Worm (Caenorhabditis elegans) whole organism, L1 larva: ENCODE data around the gene T19H12.2.
A peak's percentile ranks its signal among the peaks of the same experiment; 100 is the strongest.
"Not testable (repeated sequence)": the region's sequence is repeated elsewhere in the genome, so short reads cannot be mapped to it uniquely, and the experiment has no call there.

Source experiments
- C04F5.9 ChIP-seq: sonication (generic microtip); optimal IDR thresholded peaks from 2 replicates; lab custom pipeline; 2016; ENCODE audit warnings: missing genetic modification characterization, missing compliant biosample characterization
- ama-1 ChIP-seq: fragments of 150-350 bp; optimal IDR thresholded peaks from 2 replicates; lab custom pipeline; 2014
- ceh-90 ChIP-seq: sonication (generic microtip); optimal IDR thresholded peaks from 2 replicates; lab custom pipeline; 2016; ENCODE audit warnings: missing genetic modification characterization, missing compliant biosample characterization
- dsc-1 ChIP-seq: sonication (generic microtip); optimal IDR thresholded peaks from 2 replicates; lab custom pipeline; 2016; ENCODE audit warnings: mild to moderate bottlenecking, missing genetic modification characterization, missing compliant biosample characterization
- efl-1 ChIP-seq, 4 experiments: fragments of 150-350 bp; optimal IDR thresholded peaks in 3 of 4; peaks in 1 of 4; 1 replicate in 1 of 4; 2 replicates in 3 of 4; lab custom pipeline; 2014; ENCODE audit warnings: missing biosample characterization in 2 of 4, missing genetic modification characterization in 2 of 4, missing genetic modification reagents in 2 of 4
- efl-3 ChIP-seq: fragments of 200-800 bp; sonication (Bioruptor generic); optimal IDR thresholded peaks from 2 replicates; lab custom pipeline; 2018; ENCODE audit warnings: mild to moderate bottlenecking, missing genetic modification characterization, missing compliant biosample characterization
- egl-27 ChIP-seq, 2 experiments: fragments of 150-350 bp in 1 of 2; sonication (generic microtip); optimal IDR thresholded peaks; 3 replicates each; lab custom pipeline; 2017 to 2018; ENCODE audit warnings: missing biosample characterization in 2 of 2, missing genetic modification characterization in 2 of 2, missing genetic modification reagents in 2 of 2
- elt-3 ChIP-seq, 6 experiments: fragments of 150-350 bp in 1 of 6; sonication (generic microtip); optimal IDR thresholded peaks; 2 replicates each; lab custom pipeline; 2017 to 2018; ENCODE audit warnings: missing biosample characterization in 6 of 6, missing genetic modification characterization in 6 of 6, inconsistent platforms in 1 of 6
- hlh-17 ChIP-seq: fragments of 200-800 bp; sonication (Bioruptor generic); optimal IDR thresholded peaks from 2 replicates; lab custom pipeline; 2018; ENCODE audit warnings: missing genetic modification characterization, mild to moderate bottlenecking, missing compliant biosample characterization, moderate library complexity, borderline replicate concordance
- hlh-4 ChIP-seq: sonication (generic microtip); optimal IDR thresholded peaks from 2 replicates; lab custom pipeline; 2016; ENCODE audit warnings: mild to moderate bottlenecking, missing genetic modification characterization, missing compliant biosample characterization
- hpl-2 ChIP-seq: fragments of 150-350 bp; optimal IDR thresholded peaks from 2 replicates; lab custom pipeline; 2014; ENCODE audit warnings: missing biosample characterization, missing genetic modification reagents, missing genetic modification characterization
- irx-1 ChIP-seq: sonication (generic microtip); optimal IDR thresholded peaks from 2 replicates; lab custom pipeline; 2016; ENCODE audit warnings: missing genetic modification characterization, missing compliant biosample characterization
- jun-1 ChIP-seq: fragments of 150-350 bp; optimal IDR thresholded peaks from 2 replicates; lab custom pipeline; 2014; ENCODE audit warnings: missing biosample characterization, missing genetic modification reagents, missing genetic modification characterization
- lin-14 ChIP-seq: fragments of 200-800 bp; sonication (Bioruptor generic); optimal IDR thresholded peaks from 2 replicates; lab custom pipeline; 2018; ENCODE audit warnings: mild to moderate bottlenecking, missing genetic modification characterization, moderate library complexity, missing compliant biosample characterization
- lin-35 ChIP-seq, 2 experiments: fragments of 150-350 bp; optimal IDR thresholded peaks; 2 replicates each; lab custom pipeline; 2014; ENCODE audit warnings: missing biosample characterization in 2 of 2, missing genetic modification characterization in 2 of 2, missing genetic modification reagents in 2 of 2
- lin-39 ChIP-seq: fragments of 150-350 bp; optimal IDR thresholded peaks from 2 replicates; lab custom pipeline; 2014; ENCODE audit warnings: missing biosample characterization, missing genetic modification reagents, missing genetic modification characterization
- mdl-1 ChIP-seq, 2 experiments: fragments of 150-350 bp; optimal IDR thresholded peaks; 2 replicates each; lab custom pipeline; 2014 to 2017; ENCODE audit warnings: missing biosample characterization in 2 of 2, missing genetic modification characterization in 2 of 2, inconsistent platforms in 1 of 2
- mep-1 ChIP-seq: fragments of 150-350 bp; optimal IDR thresholded peaks from 2 replicates; lab custom pipeline; 2014; ENCODE audit warnings: missing biosample characterization, missing genetic modification characterization
- nhr-12 ChIP-seq: sonication (generic microtip); optimal IDR thresholded peaks from 2 replicates; lab custom pipeline; 2017; ENCODE audit warnings: missing biosample characterization, missing genetic modification characterization
- nhr-19 ChIP-seq: fragments of 200-800 bp; sonication (Bioruptor generic); conservative IDR thresholded peaks from 2 replicates; pipeline ENCODE4 v1.3.6; 2022; ENCODE audit warnings: missing genetic modification characterization, missing compliant biosample characterization
- nhr-20 ChIP-seq: sonication (generic microtip); optimal IDR thresholded peaks from 2 replicates; lab custom pipeline; 2016; ENCODE audit warnings: mild to moderate bottlenecking, missing genetic modification characterization, missing compliant biosample characterization
- nhr-28 ChIP-seq: fragments of 150-350 bp; optimal IDR thresholded peaks from 2 replicates; lab custom pipeline; 2014; ENCODE audit warnings: missing biosample characterization, missing genetic modification characterization
- nhr-47 ChIP-seq: sonication (generic microtip); optimal IDR thresholded peaks from 2 replicates; lab custom pipeline; 2016; ENCODE audit warnings: mild to moderate bottlenecking, missing genetic modification characterization, moderate library complexity, missing compliant biosample characterization
- nhr-71 ChIP-seq: sonication (generic microtip); optimal IDR thresholded peaks from 2 replicates; lab custom pipeline; 2016; ENCODE audit warnings: mild to moderate bottlenecking, missing genetic modification characterization, moderate library complexity, missing compliant biosample characterization
- nhr-76 ChIP-seq: sonication (generic microtip); optimal IDR thresholded peaks from 2 replicates; lab custom pipeline; 2017; ENCODE audit warnings: missing biosample characterization, missing genetic modification characterization
- nhr-77 ChIP-seq: fragments of 150-350 bp; optimal IDR thresholded peaks from 2 replicates; lab custom pipeline; 2014; ENCODE audit warnings: missing biosample characterization, missing genetic modification characterization
- nhr-84 ChIP-seq: sonication (generic microtip); optimal IDR thresholded peaks from 2 replicates; lab custom pipeline; 2017; ENCODE audit warnings: missing biosample characterization, missing genetic modification characterization
- nhr-85 ChIP-seq: sonication (generic microtip); peaks from one replicate; lab custom pipeline; 2016; ENCODE audit warnings: missing genetic modification characterization, inconsistent platforms, missing compliant biosample characterization
- nhr-90 ChIP-seq: sonication (generic microtip); optimal IDR thresholded peaks from 2 replicates; lab custom pipeline; 2016; ENCODE audit warnings: mild to moderate bottlenecking, missing genetic modification characterization, missing compliant biosample characterization; ENCODE audit not compliant: poor library complexity
- snu-23 ChIP-seq: sonication (generic microtip); optimal IDR thresholded peaks from 2 replicates; lab custom pipeline; 2016; ENCODE audit warnings: missing genetic modification characterization, missing compliant biosample characterization
- sox-4 ChIP-seq: sonication (generic microtip); optimal IDR thresholded peaks from 2 replicates; lab custom pipeline; 2016; ENCODE audit warnings: missing genetic modification characterization, missing compliant biosample characterization
- sup-37 ChIP-seq: fragments of 200-800 bp; sonication (Bioruptor generic); optimal IDR thresholded peaks from 2 replicates; lab custom pipeline; 2018; ENCODE audit warnings: mild to moderate bottlenecking, missing genetic modification characterization, missing compliant biosample characterization
- tbx-2 ChIP-seq: sonication (generic microtip); optimal IDR thresholded peaks from 2 replicates; lab custom pipeline; 2016; ENCODE audit warnings: missing genetic modification characterization, missing compliant biosample characterization
- unc-62 ChIP-seq: fragments of 150-350 bp; optimal IDR thresholded peaks from 2 replicates; lab custom pipeline; 2014; ENCODE audit warnings: missing biosample characterization, missing genetic modification reagents, missing genetic modification characterization
- unc-86 ChIP-seq: sonication (generic microtip); optimal IDR thresholded peaks from 2 replicates; lab custom pipeline; 2016; ENCODE audit warnings: missing genetic modification characterization, missing compliant biosample characterization
- unc-98 ChIP-seq: fragments of 200-800 bp; sonication (Bioruptor generic); IDR thresholded peaks from 2 replicates; pipeline ENCODE4 v1.3.6; 2022; ENCODE audit warnings: missing genetic modification characterization, missing compliant biosample characterization
- zag-1 ChIP-seq: fragments of 150-350 bp; optimal IDR thresholded peaks from 2 replicates; lab custom pipeline; 2014; ENCODE audit warnings: missing biosample characterization, missing genetic modification characterization
- ztf-11 ChIP-seq, 2 experiments: sonication (generic microtip); optimal IDR thresholded peaks; 2 replicates each; lab custom pipeline; 2016 to 2017; ENCODE audit warnings: missing genetic modification characterization in 2 of 2, missing biosample characterization in 1 of 2, missing compliant biosample characterization in 1 of 2
- ztf-4 ChIP-seq: fragments of 150-350 bp; optimal IDR thresholded peaks from 2 replicates; lab custom pipeline; 2014; ENCODE audit warnings: missing biosample characterization, missing genetic modification characterization

T19H12.2 gene

DNA sequence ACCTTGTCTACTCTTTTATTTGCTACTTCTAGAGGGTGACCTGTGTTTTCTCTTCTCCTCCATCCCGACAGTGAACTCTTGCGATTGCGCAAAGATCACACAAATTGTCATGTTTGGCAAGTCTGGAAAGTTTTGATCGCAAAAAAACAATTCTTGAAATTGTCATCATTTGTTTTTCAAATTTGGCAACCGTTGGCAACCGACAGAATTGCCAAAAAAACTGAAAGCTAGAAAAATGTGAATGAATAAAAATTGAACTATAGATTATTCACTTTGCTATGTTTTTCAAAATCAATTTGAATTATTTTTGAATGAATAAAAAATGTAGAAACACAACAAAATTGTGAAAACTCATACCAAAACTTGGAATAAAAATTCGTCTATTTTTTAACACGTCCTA, 4.7 kb downstream of the T19H12.2 start, which contains the start of gene ugt-11:
TSS of gene ugt-11 (minus strand) at position 101 of the 400 bp plus-strand sequence.
- no peak for TF ChIP-seq unc-86
- TF ChIP-seq nhr-76 (tag; lab: Kevin White, UChicago) = no peak
- no peak for TF ChIP-seq nhr-28 (tag; lab: Kevin White, UChicago)
- no peak for TF ChIP-seq sup-37 (GFP tag; lab: Kevin White, UChicago)
- TF ChIP-seq, all 84 proteins: peak for 0

ce11 chrV:4895744-4896143, 5.5 kb downstream of the T19H12.2 start, which contains the start of gene ugt-9:
TSS of gene ugt-9 (plus strand) at chrV:4896048.
- TF ChIP-seq irx-1 = no peak
- peak; percentile 84 for TF ChIP-seq nhr-85 (tag; lab: Kevin White, UChicago)
- TF ChIP-seq hlh-4 (tag; lab: Kevin White, UChicago) = no peak
- TF ChIP-seq mdl-1 (tag; optimal IDR thresholded peaks at IDR 0.05; lab: Kevin White, UChicago) = no peak
- no peak for TF ChIP-seq zag-1
- no peak for TF ChIP-seq lin-39 (tag; lab: Kevin White, UChicago)
- TF ChIP-seq lin-35 (GFP tag; optimal IDR thresholded peaks at IDR 0.05; lab: Kevin White, UChicago) = peak in 1 of 2 experiments; percentile 7
- no peak for TF ChIP-seq egl-27 (tag; optimal IDR thresholded peaks at IDR 0.05; lab: Kevin White, UChicago)
- TF ChIP-seq unc-98 (GFP tag; lab: Robert Waterston, UW) = no peak
- peak; percentile 77 for TF ChIP-seq nhr-76 (tag; lab: Kevin White, UChicago)
- TF ChIP-seq nhr-20 (tag; lab: Kevin White, UChicago) = peak; percentile 72
- peak; percentile 57 for TF ChIP-seq nhr-71
- TF ChIP-seq dsc-1 (tag; lab: Kevin White, UChicago) = no peak
- no peak for TF ChIP-seq sox-4 (tag; lab: Kevin White, UChicago)
- peak in 3 of 6 experiments; percentile 58 to 84 (median 61) for TF ChIP-seq elt-3 (tag; optimal IDR thresholded peaks at IDR 0.05; lab: Kevin White, UChicago)
- TF ChIP-seq mep-1 = no peak
- TF ChIP-seq nhr-19 (GFP tag; lab: Robert Waterston, UW) = peak; percentile 36
- peak; percentile 22 for TF ChIP-seq nhr-77
- no peak for TF ChIP-seq hpl-2 (GFP tag; lab: Kevin White, UChicago)
- no peak for TF ChIP-seq C04F5.9 (tag; lab: Kevin White, UChicago)
- TF ChIP-seq nhr-12 (tag; lab: Kevin White, UChicago) = no peak
- TF ChIP-seq hlh-17 = no peak
- TF ChIP-seq lin-14 = peak; percentile 32
- TF ChIP-seq nhr-90 (tag; lab: Kevin White, UChicago) = peak; percentile 39
- no peak for TF ChIP-seq ztf-4 (tag; lab: Kevin White, UChicago)
- TF ChIP-seq ama-1 (lab: Kevin White, UChicago) = no peak
- no peak for TF ChIP-seq sup-37 (GFP tag; lab: Kevin White, UChicago)
- TF ChIP-seq tbx-2 (tag; lab: Kevin White, UChicago) = peak; percentile 41
- TF ChIP-seq efl-3 = no peak
- TF ChIP-seq efl-1 (optimal IDR thresholded peaks at IDR 0.05; lab: Kevin White, UChicago) = no peak
- peak in 1 of 2 experiments; percentile 32 for TF ChIP-seq efl-1 (GFP tag; optimal IDR thresholded peaks at IDR 0.05 in 1 of 2; lab: Kevin White, UChicago)
- TF ChIP-seq ztf-11 (tag; optimal IDR thresholded peaks at IDR 0.05; lab: Kevin White, UChicago) = no peak
- no peak for TF ChIP-seq unc-62
- no peak for TF ChIP-seq nhr-84
- TF ChIP-seq ceh-90 (tag; lab: Kevin White, UChicago) = no peak
- TF ChIP-seq snu-23 = peak; percentile 34

DNA sequence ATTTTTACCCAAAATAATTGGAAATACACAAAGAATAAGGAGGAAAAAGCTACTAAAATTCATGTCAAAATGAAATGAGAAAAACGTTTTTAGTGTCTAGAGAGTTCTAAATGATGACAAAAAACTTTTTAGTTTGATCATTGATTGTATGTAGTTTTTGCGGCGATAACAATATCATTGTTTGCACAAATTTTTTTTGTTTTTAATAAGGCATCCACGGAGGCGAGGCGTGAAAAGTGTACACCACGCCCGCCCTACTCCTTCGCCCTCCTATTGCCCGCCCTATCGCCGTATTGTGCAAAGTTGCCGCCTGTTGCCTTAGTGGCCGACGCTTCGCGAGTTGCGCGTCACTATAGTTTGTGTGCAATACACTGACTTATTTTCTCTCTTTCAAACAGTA, 9.8 kb downstream of the T19H12.2 start, which contains the start of gene ugt-10:
TSS of gene ugt-10 (minus strand) at position 101 of the 400 bp plus-strand sequence.
- not testable (repeated sequence) for TF ChIP-seq unc-98 (GFP tag; lab: Robert Waterston, UW); jun-1 (tag; lab: Kevin White, UChicago); nhr-47 (tag; lab: Kevin White, UChicago)
